Worm (Caenorhabditis elegans) whole organism, L4 larva: ENCODE measurements around the gene F48F5.6.

Source experiments
- F10B5.3 ChIP-seq: sonication (generic microtip); optimal IDR thresholded peaks from 2 replicates; lab custom pipeline; 2016; ENCODE audit warnings: mild to moderate bottlenecking, missing genetic modification characterization, missing compliant biosample characterization
- F37D6.2 ChIP-seq: sonication (generic microtip); optimal IDR thresholded peaks from 2 replicates; lab custom pipeline; 2016; ENCODE audit warnings: mild to moderate bottlenecking, missing genetic modification characterization, missing compliant biosample characterization
- F49E8.2 ChIP-seq: sonication (generic microtip); optimal IDR thresholded peaks from 2 replicates; lab custom pipeline; 2016; ENCODE audit warnings: missing compliant biosample characterization, mild to moderate bottlenecking, missing genetic modification characterization, borderline replicate concordance
- Y105C5A.15 ChIP-seq: fragments of 200-800 bp; sonication (Bioruptor generic); IDR thresholded peaks from 2 replicates; pipeline ENCODE4 v1.3.6; 2022; ENCODE audit warnings: missing genetic modification characterization, missing compliant biosample characterization
- Y5F2A.4 ChIP-seq: fragments of 200-800 bp; sonication (Bioruptor generic); optimal IDR thresholded peaks from 2 replicates; lab custom pipeline; 2018; ENCODE audit warnings: mild to moderate bottlenecking, missing genetic modification characterization, missing compliant biosample characterization
- Y75B8A.6 ChIP-seq: fragments of 200-800 bp; sonication (Bioruptor generic); IDR thresholded peaks from 2 replicates; pipeline ENCODE4 v1.3.6; 2022; ENCODE audit warnings: missing genetic modification reagents, missing genetic modification characterization, missing compliant biosample characterization
- aha-1 ChIP-seq: fragments of 150-350 bp; peaks from one replicate; lab custom pipeline; 2014; ENCODE audit warnings: missing biosample characterization, missing genetic modification characterization
- aly-2 ChIP-seq: sonication (generic microtip); optimal IDR thresholded peaks from 2 replicates; lab custom pipeline; 2018; ENCODE audit warnings: missing biosample characterization, missing genetic modification characterization
- arid-1 ChIP-seq: fragments of 200-800 bp; sonication (Bioruptor generic); conservative IDR thresholded peaks from 2 replicates; pipeline ENCODE4 v1.3.6; 2022; ENCODE audit warnings: missing genetic modification reagents, missing genetic modification characterization, missing compliant biosample characterization
- attf-4 ChIP-seq: sonication (generic microtip); optimal IDR thresholded peaks from 3 replicates; lab custom pipeline; 2017; ENCODE audit warnings: missing biosample characterization, missing genetic modification characterization
- ceh-20 ChIP-seq: fragments of 200-800 bp; sonication (Bioruptor generic); IDR thresholded peaks from 2 replicates; pipeline ENCODE4 v1.3.6; 2022; ENCODE audit warnings: missing genetic modification reagents, missing genetic modification characterization, missing compliant biosample characterization
- ceh-32 ChIP-seq: sonication (generic microtip); optimal IDR thresholded peaks from 2 replicates; lab custom pipeline; 2016; ENCODE audit warnings: mild to moderate bottlenecking, missing genetic modification characterization, missing compliant biosample characterization; ENCODE audit not compliant: poor library complexity
- ceh-62 ChIP-seq: sonication (generic microtip); optimal IDR thresholded peaks from 2 replicates; lab custom pipeline; 2017; ENCODE audit warnings: missing biosample characterization, missing genetic modification characterization
- ceh-82 ChIP-seq: sonication (generic microtip); optimal IDR thresholded peaks from 2 replicates; lab custom pipeline; 2017; ENCODE audit warnings: missing biosample characterization, missing genetic modification characterization
- daf-12 ChIP-seq: fragments of 150-350 bp; optimal IDR thresholded peaks from 2 replicates; lab custom pipeline; 2014; ENCODE audit warnings: missing biosample characterization, missing genetic modification reagents, missing genetic modification characterization
- daf-8 ChIP-seq: fragments of 200-800 bp; sonication (Bioruptor generic); IDR thresholded peaks from 2 replicates; pipeline ENCODE4 v1.3.6; 2022; ENCODE audit warnings: missing genetic modification characterization, missing compliant biosample characterization
- dmd-8 ChIP-seq: fragments of 200-800 bp; sonication (Bioruptor generic); IDR thresholded peaks from 2 replicates; pipeline ENCODE4 v1.3.6; 2022; ENCODE audit warnings: missing genetic modification characterization, missing compliant biosample characterization
- dpl-1 ChIP-seq: fragments of 150-350 bp; optimal IDR thresholded peaks from 2 replicates; lab custom pipeline; 2014; ENCODE audit warnings: missing biosample characterization, missing genetic modification reagents, missing genetic modification characterization
- dve-1 ChIP-seq: sonication (generic microtip); optimal IDR thresholded peaks from 2 replicates; lab custom pipeline; 2017; ENCODE audit warnings: antibody characterized with exemption, mild to moderate bottlenecking, missing genetic modification characterization, missing compliant biosample characterization; ENCODE audit not compliant: insufficient read depth
- egl-43 ChIP-seq: fragments of 200-800 bp; sonication (Bioruptor generic); IDR thresholded peaks from 2 replicates; pipeline ENCODE4 v1.3.6; 2022; ENCODE audit warnings: missing genetic modification reagents, missing genetic modification characterization, missing compliant biosample characterization
- fos-1 ChIP-seq: fragments of 150-350 bp; optimal IDR thresholded peaks from 2 replicates; lab custom pipeline; 2014; ENCODE audit warnings: missing biosample characterization, missing genetic modification characterization
- hlh-11 ChIP-seq: fragments of 200-800 bp; sonication (Bioruptor generic); optimal IDR thresholded peaks from 2 replicates; lab custom pipeline; 2018; ENCODE audit warnings: mild to moderate bottlenecking, missing genetic modification characterization, missing compliant biosample characterization
- hlh-30 ChIP-seq: sonication (generic microtip); optimal IDR thresholded peaks from 2 replicates; lab custom pipeline; 2017; ENCODE audit warnings: antibody characterized with exemption, mild to moderate bottlenecking, missing genetic modification characterization, missing compliant biosample characterization; ENCODE audit not compliant: insufficient read depth
- lim-7 ChIP-seq: fragments of 200-800 bp; sonication (Bioruptor generic); IDR thresholded peaks from 2 replicates; pipeline ENCODE4 v1.3.6; 2022; ENCODE audit warnings: missing genetic modification characterization, missing compliant biosample characterization
- lin-1 ChIP-seq: fragments of 200-800 bp; sonication (Bioruptor generic); IDR thresholded peaks from 2 replicates; pipeline ENCODE4 v1.3.6; 2022; ENCODE audit warnings: missing genetic modification reagents, missing genetic modification characterization, missing compliant biosample characterization
- lin-38 ChIP-seq: fragments of 200-800 bp; sonication (Bioruptor generic); IDR thresholded peaks from 2 replicates; pipeline ENCODE4 v1.3.6; 2022; ENCODE audit warnings: missing genetic modification reagents, missing genetic modification characterization, missing compliant biosample characterization
- lin-39 ChIP-seq: fragments of 150-350 bp; optimal IDR thresholded peaks from 2 replicates; lab custom pipeline; 2014; ENCODE audit warnings: missing biosample characterization, missing genetic modification reagents, missing genetic modification characterization
- lsy-2 ChIP-seq, 2 experiments: fragments of 150-350 bp in 1 of 2; sonication (generic microtip) in 1 of 2; optimal IDR thresholded peaks; 2 replicates each; lab custom pipeline; 2014 to 2017; ENCODE audit warnings: missing biosample characterization in 2 of 2, missing genetic modification characterization in 2 of 2
- madf-9 ChIP-seq: fragments of 200-800 bp; sonication (Bioruptor generic); conservative IDR thresholded peaks from 2 replicates; pipeline ENCODE4 v1.3.6; 2022; ENCODE audit warnings: missing genetic modification reagents, missing genetic modification characterization, missing compliant biosample characterization
- mdt-29 ChIP-seq: fragments of 200-800 bp; sonication (Bioruptor generic); IDR thresholded peaks from 2 replicates; pipeline ENCODE4 v1.3.6; 2022; ENCODE audit warnings: missing genetic modification reagents, missing genetic modification characterization, missing compliant biosample characterization
- mxl-2 ChIP-seq: fragments of 200-800 bp; sonication (Bioruptor generic); conservative IDR thresholded peaks from 2 replicates; pipeline ENCODE4 v1.3.6; 2022; ENCODE audit warnings: missing genetic modification reagents, missing genetic modification characterization, missing compliant biosample characterization
- mxl-3 ChIP-seq: fragments of 200-800 bp; sonication (Bioruptor generic); optimal IDR thresholded peaks from 2 replicates; lab custom pipeline; 2018; ENCODE audit warnings: mild to moderate bottlenecking, missing genetic modification characterization, missing compliant biosample characterization
- nhr-237 ChIP-seq: sonication (generic microtip); optimal IDR thresholded peaks from 2 replicates; lab custom pipeline; 2017; ENCODE audit warnings: missing biosample characterization, missing genetic modification characterization
- nhr-25 ChIP-seq: sonication (generic microtip); optimal IDR thresholded peaks from 2 replicates; lab custom pipeline; 2017; ENCODE audit warnings: missing genetic modification characterization, mild to moderate bottlenecking, missing compliant biosample characterization, antibody characterized with exemption, moderate library complexity, borderline replicate concordance; ENCODE audit not compliant: insufficient read depth
- nhr-28 ChIP-seq: fragments of 150-350 bp; optimal IDR thresholded peaks from 2 replicates; lab custom pipeline; 2014; ENCODE audit warnings: missing biosample characterization, missing genetic modification characterization
- nhr-42 ChIP-seq: fragments of 200-800 bp; sonication (Bioruptor generic); IDR thresholded peaks from 2 replicates; pipeline ENCODE4 v1.3.6; 2022; ENCODE audit warnings: missing genetic modification characterization, missing compliant biosample characterization
- pha-4 ChIP-seq, 2 experiments: fragments of 150-350 bp in 1 of 2; fragments of 200-800 bp in 1 of 2; sonication (Bioruptor generic) in 1 of 2; IDR thresholded peaks in 1 of 2; optimal IDR thresholded peaks in 1 of 2; 2 replicates each; pipeline versions ENCODE4 v1.3.6 to Lab custom; 2014 to 2022; ENCODE audit warnings: missing genetic modification characterization in 2 of 2, missing genetic modification reagents in 2 of 2, missing biosample characterization in 1 of 2, missing compliant biosample characterization in 1 of 2
- php-3 ChIP-seq: fragments of 200-800 bp; sonication (Bioruptor generic); IDR thresholded peaks from 2 replicates; pipeline ENCODE4 v1.3.6; 2022; ENCODE audit warnings: missing genetic modification reagents, missing genetic modification characterization, missing compliant biosample characterization
- pqm-1 ChIP-seq: sonication (generic microtip); optimal IDR thresholded peaks from 2 replicates; lab custom pipeline; 2017; ENCODE audit warnings: missing biosample characterization, missing genetic modification characterization
- saeg-2 ChIP-seq: fragments of 200-800 bp; sonication (Bioruptor generic); IDR thresholded peaks from 2 replicates; pipeline ENCODE4 v1.3.6; 2022; ENCODE audit warnings: missing genetic modification reagents, missing genetic modification characterization, missing compliant biosample characterization
- skn-1 ChIP-seq: fragments of 150-350 bp; optimal IDR thresholded peaks from 2 replicates; lab custom pipeline; 2014; ENCODE audit warnings: missing biosample characterization, missing genetic modification characterization
- snpc-1.2 ChIP-seq: fragments of 200-800 bp; sonication (Bioruptor generic); IDR thresholded peaks from 2 replicates; pipeline ENCODE4 v1.3.6; 2022; ENCODE audit warnings: missing genetic modification reagents, missing genetic modification characterization, missing compliant biosample characterization
- snpc-4 ChIP-seq: fragments of 150-350 bp; optimal IDR thresholded peaks from 2 replicates; lab custom pipeline; 2014; ENCODE audit warnings: missing biosample characterization, missing genetic modification characterization
- spr-1 ChIP-seq: sonication (generic microtip); optimal IDR thresholded peaks from 2 replicates; lab custom pipeline; 2016; ENCODE audit warnings: mild to moderate bottlenecking, missing genetic modification characterization, missing compliant biosample characterization
- spr-3 ChIP-seq: fragments of 200-800 bp; sonication (Bioruptor generic); optimal IDR thresholded peaks from 2 replicates; lab custom pipeline; 2018; ENCODE audit warnings: mild to moderate bottlenecking, missing genetic modification characterization, missing compliant biosample characterization
- tra-1 ChIP-seq: fragments of 200-800 bp; sonication (Bioruptor generic); IDR thresholded peaks from 2 replicates; pipeline ENCODE4 v1.3.6; 2022; ENCODE audit warnings: missing genetic modification reagents, missing genetic modification characterization, missing compliant biosample characterization
- unc-39 ChIP-seq: sonication (generic microtip); optimal IDR thresholded peaks from 2 replicates; lab custom pipeline; 2017; ENCODE audit warnings: missing biosample characterization, missing genetic modification characterization
- zag-1 ChIP-seq: fragments of 150-350 bp; optimal IDR thresholded peaks from 2 replicates; lab custom pipeline; 2014; ENCODE audit warnings: missing biosample characterization, missing genetic modification characterization
- zfp-2 ChIP-seq: sonication (generic microtip); optimal IDR thresholded peaks from 2 replicates; lab custom pipeline; 2016; ENCODE audit warnings: mild to moderate bottlenecking, missing genetic modification characterization, missing compliant biosample characterization
- zip-11 ChIP-seq: fragments of 200-800 bp; sonication (Bioruptor generic); IDR thresholded peaks from 2 replicates; pipeline ENCODE4 v1.3.6; 2022; ENCODE audit warnings: missing genetic modification characterization, missing compliant biosample characterization
- zip-2 ChIP-seq: fragments of 150-350 bp; optimal IDR thresholded peaks from 2 replicates; lab custom pipeline; 2014; ENCODE audit warnings: missing biosample characterization, missing genetic modification characterization
- ztf-11 ChIP-seq: fragments of 150-350 bp; optimal IDR thresholded peaks from 2 replicates; lab custom pipeline; 2014; ENCODE audit warnings: missing biosample characterization, missing genetic modification characterization

F48F5.6 gene

DNA sequence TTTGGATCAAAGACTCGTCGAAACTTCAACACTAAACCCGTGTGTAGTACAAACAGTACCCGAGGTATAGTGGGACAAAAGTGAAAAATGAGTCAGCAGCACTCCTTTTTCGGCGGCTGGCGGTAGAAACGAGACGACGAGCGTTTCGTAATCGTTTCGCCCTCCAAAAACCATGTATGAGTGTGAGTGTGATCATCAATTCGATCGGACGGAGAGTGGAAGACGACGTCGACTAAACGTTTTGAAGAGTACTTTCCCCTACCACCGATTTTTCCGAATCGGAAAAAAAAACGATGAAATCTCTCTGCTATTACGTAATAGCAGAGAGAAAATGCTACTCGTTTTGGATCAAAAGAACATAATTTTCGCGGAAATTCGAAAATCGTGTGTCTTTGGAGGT lies 37.6 kb downstream of the F48F5.6 start (continued):
- no peak for TF ChIP-seq dpl-1
- TF ChIP-seq lin-1 (GFP tag; lab: Robert Waterston, UW): no peak
- no peak for TF ChIP-seq zag-1 (tag; lab: Kevin White, UChicago)
- no peak for TF ChIP-seq fos-1 (tag; lab: Kevin White, UChicago)
- TF ChIP-seq spr-3 (GFP tag; lab: Kevin White, UChicago): no peak
- TF ChIP-seq aha-1: no peak
- no peak for TF ChIP-seq ceh-20 (GFP tag; lab: Robert Waterston, UW)
- peak; percentile 9 for TF ChIP-seq hlh-11 (tag; lab: Kevin White, UChicago)
- no peak for TF ChIP-seq pha-4 (GFP tag; IDR thresholded peaks at IDR 0.05; lab: Robert Waterston, UW)
- TF ChIP-seq pha-4 (tag; optimal IDR thresholded peaks at IDR 0.05; lab: Kevin White, UChicago): no peak
- TF ChIP-seq ceh-62 (tag; lab: Kevin White, UChicago): no peak
- no peak for TF ChIP-seq madf-9 (GFP tag; lab: Robert Waterston, UW)
- peak; percentile 41 for TF ChIP-seq hlh-30 (tag; lab: Kevin White, UChicago)
- no peak for TF ChIP-seq daf-8 (GFP tag; lab: Robert Waterston, UW)
- TF ChIP-seq mxl-2 (GFP tag; lab: Robert Waterston, UW): no peak
- no peak for TF ChIP-seq mdt-29 (GFP tag; lab: Robert Waterston, UW)
- no peak for TF ChIP-seq saeg-2 (GFP tag; lab: Robert Waterston, UW)
- no peak for TF ChIP-seq attf-4 (tag; lab: Kevin White, UChicago)
- peak; percentile 11 for TF ChIP-seq dve-1
- TF ChIP-seq zip-11: no peak
- no peak for TF ChIP-seq arid-1
- TF ChIP-seq dmd-8 (GFP tag; lab: Robert Waterston, UW): no peak
- no peak for TF ChIP-seq php-3 (GFP tag; lab: Robert Waterston, UW)
- TF ChIP-seq spr-1 (tag; lab: Kevin White, UChicago): no peak
- no peak for TF ChIP-seq snpc-1.2
- TF ChIP-seq skn-1: no peak
- TF ChIP-seq F49E8.2 (tag; lab: Kevin White, UChicago): no peak
- no peak for TF ChIP-seq pqm-1 (tag; lab: Kevin White, UChicago)
- TF ChIP-seq nhr-28 (tag; lab: Kevin White, UChicago): peak; percentile 51
- no peak for TF ChIP-seq lsy-2 (tag; optimal IDR thresholded peaks at IDR 0.05; lab: Kevin White, UChicago)
- TF ChIP-seq unc-39 (tag; lab: Kevin White, UChicago): no peak
- TF ChIP-seq nhr-42: no peak
- TF ChIP-seq daf-12 (tag; lab: Kevin White, UChicago): no peak
- TF ChIP-seq snpc-4: no peak
- TF ChIP-seq F37D6.2 (tag; lab: Kevin White, UChicago): no peak
- TF ChIP-seq zip-2 (tag; lab: Kevin White, UChicago): no peak
- TF ChIP-seq tra-1 (GFP tag; lab: Robert Waterston, UW): no peak
- TF ChIP-seq ceh-32: no peak
- TF ChIP-seq aly-2 (tag; lab: Kevin White, UChicago): no peak
- TF ChIP-seq mxl-3 (GFP tag; lab: Kevin White, UChicago): peak; percentile 39
- TF ChIP-seq lim-7: no peak
- no peak for TF ChIP-seq zfp-2 (tag; lab: Kevin White, UChicago)
- TF ChIP-seq lin-38 (GFP tag; lab: Robert Waterston, UW): no peak
- TF ChIP-seq nhr-25: peak; percentile 56
- TF ChIP-seq Y75B8A.6 (GFP tag; lab: Robert Waterston, UW): no peak
- no peak for TF ChIP-seq Y5F2A.4 (GFP tag; lab: Kevin White, UChicago)
- no peak for TF ChIP-seq ceh-82 (tag; lab: Kevin White, UChicago)
- TF ChIP-seq egl-43 (GFP tag; lab: Robert Waterston, UW): no peak
- no peak for TF ChIP-seq F10B5.3 (tag; lab: Kevin White, UChicago)
- no peak for TF ChIP-seq Y105C5A.15 (GFP tag; lab: Robert Waterston, UW)
- no peak for TF ChIP-seq ztf-11 (tag; lab: Kevin White, UChicago)
- TF ChIP-seq lin-39 (tag; lab: Kevin White, UChicago): no peak
- TF ChIP-seq nhr-237 (tag; lab: Kevin White, UChicago): no peak
